Fruit fly (Drosophila melanogaster) whole organism, embryonic: ENCODE results near the gene MSBP.
A peak's percentile ranks its signal among the peaks of the same experiment; 100 is the strongest.

Source experiments
- Abd-B ChIP-seq: fragments of 200-800 bp; sonication (Bioruptor generic); optimal IDR thresholded peaks from 2 replicates; lab custom pipeline; 2018; ENCODE audit warnings: missing biosample characterization, mild to moderate bottlenecking, missing genetic modification characterization, moderate library complexity
- Adf1 ChIP-seq: fragments of 200-800 bp; sonication (Bioruptor generic); IDR thresholded peaks from 2 replicates; pipeline ENCODE4 v1.3.6; 2022; ENCODE audit warnings: missing biosample characterization, missing genetic modification characterization
- Aef1 ChIP-seq: fragments of 200-800 bp; sonication (Bioruptor generic); IDR thresholded peaks from 3 replicates; pipeline ENCODE4 v1.3.6; 2022; ENCODE audit warnings: missing biosample characterization, missing genetic modification characterization
- C15 ChIP-seq: fragments of 200-800 bp; sonication (Bioruptor generic); IDR thresholded peaks from 3 replicates; pipeline ENCODE4 v1.3.6; 2022; ENCODE audit warnings: missing biosample characterization, missing genetic modification characterization
- CG10147 ChIP-seq: fragments of 200-800 bp; sonication (Bioruptor generic); optimal IDR thresholded peaks from 2 replicates; lab custom pipeline; 2019; ENCODE audit warnings: missing biosample characterization, mild to moderate bottlenecking, missing genetic modification characterization, moderate library complexity
- CG10274 ChIP-seq: fragments of 200-800 bp; sonication (Bioruptor generic); optimal IDR thresholded peaks from 3 replicates; lab custom pipeline; 2017; ENCODE audit warnings: missing biosample characterization, mild to moderate bottlenecking, missing genetic modification characterization
- CG11093 ChIP-seq: fragments of 200-800 bp; sonication (Bioruptor generic); IDR thresholded peaks from 3 replicates; pipeline ENCODE4 v1.3.6; 2022; ENCODE audit warnings: missing biosample characterization, missing genetic modification characterization
- CG12071 ChIP-seq: fragments of 200-800 bp; sonication (Bioruptor generic); optimal IDR thresholded peaks from 3 replicates; lab custom pipeline; 2018; ENCODE audit warnings: missing biosample characterization, mild to moderate bottlenecking, missing genetic modification characterization
- CG12744 ChIP-seq: fragments of 200-800 bp; sonication (Bioruptor generic); optimal IDR thresholded peaks from 2 replicates; lab custom pipeline; 2016; ENCODE audit warnings: missing biosample characterization, missing genetic modification characterization
- CG14441 ChIP-seq: fragments of 200-800 bp; sonication (Bioruptor generic); IDR thresholded peaks from 2 replicates; pipeline ENCODE4 v1.3.6; 2022; ENCODE audit warnings: missing biosample characterization, missing genetic modification characterization
- CG15269 ChIP-seq: fragments of 200-800 bp; sonication (Bioruptor generic); optimal IDR thresholded peaks from 2 replicates; lab custom pipeline; 2018; ENCODE audit warnings: missing biosample characterization, mild to moderate bottlenecking, missing genetic modification characterization, moderate library complexity
- CG1602 ChIP-seq: fragments of 200-800 bp; sonication (Bioruptor generic); optimal IDR thresholded peaks from 3 replicates; lab custom pipeline; 2016; ENCODE audit warnings: missing biosample characterization, missing genetic modification characterization
- CG18599 ChIP-seq: fragments of 200-800 bp; sonication (Bioruptor generic); optimal IDR thresholded peaks from 3 replicates; lab custom pipeline; 2017; ENCODE audit warnings: missing biosample characterization, missing genetic modification characterization, mild to moderate bottlenecking, moderate library complexity, missing genetic modification reagents
- CG2889 ChIP-seq: fragments of 200-800 bp; sonication (Bioruptor generic); IDR thresholded peaks from 3 replicates; pipeline ENCODE4 v1.3.6; 2022; ENCODE audit warnings: missing biosample characterization, missing genetic modification characterization
- CG31388 ChIP-seq: fragments of 200-800 bp; sonication (Bioruptor generic); optimal IDR thresholded peaks from 2 replicates; lab custom pipeline; 2016; ENCODE audit warnings: missing biosample characterization, missing genetic modification characterization
- CG31441 ChIP-seq: fragments of 200-800 bp; sonication (Bioruptor generic); IDR thresholded peaks from 2 replicates; pipeline ENCODE4 v1.3.6; 2022; ENCODE audit warnings: missing biosample characterization, missing genetic modification characterization
- CG33213 ChIP-seq: fragments of 200-800 bp; sonication (Bioruptor generic); optimal IDR thresholded peaks from 3 replicates; lab custom pipeline; 2016; ENCODE audit warnings: missing biosample characterization, missing genetic modification characterization
- CG3838 ChIP-seq: fragments of 200-800 bp; sonication (Bioruptor generic); optimal IDR thresholded peaks from 3 replicates; lab custom pipeline; 2016; ENCODE audit warnings: missing biosample characterization, missing genetic modification characterization
- CG43689 ChIP-seq: fragments of 200-800 bp; sonication (Bioruptor generic); IDR thresholded peaks from 2 replicates; pipeline ENCODE4 v1.3.6; 2022; ENCODE audit warnings: missing biosample characterization, missing genetic modification characterization
- CG4854 ChIP-seq: fragments of 200-800 bp; sonication (Bioruptor generic); optimal IDR thresholded peaks from 2 replicates; lab custom pipeline; 2016; ENCODE audit warnings: missing biosample characterization, missing genetic modification characterization, inconsistent platforms
- CG7271 ChIP-seq: fragments of 200-800 bp; sonication (Bioruptor generic); optimal IDR thresholded peaks from 2 replicates; lab custom pipeline; 2018; ENCODE audit warnings: missing biosample characterization, mild to moderate bottlenecking, missing genetic modification characterization, moderate library complexity
- CG8290 ChIP-seq, 3 experiments: fragments of 200-800 bp; sonication (Bioruptor generic); optimal IDR thresholded peaks; 2 replicates each; lab custom pipeline; 2016 to 2019; ENCODE audit warnings: missing biosample characterization in 3 of 3, missing genetic modification characterization in 3 of 3, mild to moderate bottlenecking in 2 of 3, moderate library complexity in 1 of 3
- Camta ChIP-seq: fragments of 200-800 bp; sonication (Bioruptor generic); optimal IDR thresholded peaks from 2 replicates; lab custom pipeline; 2016; ENCODE audit warnings: missing biosample characterization, missing genetic modification characterization
- Dek ChIP-seq: fragments of 200-800 bp; sonication (Bioruptor generic); optimal IDR thresholded peaks from 3 replicates; lab custom pipeline; 2019; ENCODE audit warnings: missing biosample characterization, mild to moderate bottlenecking, missing genetic modification characterization, moderate library complexity
- Dip3 ChIP-seq: fragments of 200-800 bp; sonication (Bioruptor generic); optimal IDR thresholded peaks from 3 replicates; lab custom pipeline; 2016; ENCODE audit warnings: missing biosample characterization, missing genetic modification characterization
- Dll ChIP-seq: fragments of 200-800 bp; sonication (Bioruptor generic); IDR thresholded peaks from 4 replicates; pipeline ENCODE4 v1.3.6; 2022; ENCODE audit warnings: missing biosample characterization, missing genetic modification characterization; ENCODE audit not compliant: partially characterized antibody
- Doc3 ChIP-seq: fragments of 200-800 bp; sonication (Bioruptor generic); IDR thresholded peaks from 3 replicates; pipeline ENCODE4 v1.3.6; 2022; ENCODE audit warnings: missing biosample characterization, missing genetic modification characterization; ENCODE audit not compliant: partially characterized antibody
- Dref ChIP-seq: fragments of 200-800 bp; sonication (Bioruptor generic); IDR thresholded peaks from 2 replicates; pipeline ENCODE4 v1.3.6; 2022; ENCODE audit warnings: missing biosample characterization, missing genetic modification characterization
- E2f2 ChIP-seq: fragments of 200-800 bp; sonication (Bioruptor generic); IDR thresholded peaks from 2 replicates; pipeline ENCODE4 v1.3.6; 2022; ENCODE audit warnings: missing biosample characterization, missing genetic modification characterization
- Ets97D ChIP-seq: fragments of 200-800 bp; sonication (Bioruptor generic); optimal IDR thresholded peaks from 3 replicates; lab custom pipeline; 2016; ENCODE audit warnings: missing biosample characterization, missing genetic modification characterization
- Hmx ChIP-seq: fragments of 200-800 bp; sonication (Bioruptor generic); optimal IDR thresholded peaks from 2 replicates; lab custom pipeline; 2016; ENCODE audit warnings: missing biosample characterization, missing genetic modification characterization
- Kr ChIP-seq: fragments of 200-800 bp; sonication (Bioruptor generic); optimal IDR thresholded peaks from 2 replicates; lab custom pipeline; 2017; ENCODE audit warnings: missing biosample characterization, mild to moderate bottlenecking, missing genetic modification characterization
- Myb ChIP-seq: fragments of 200-800 bp; sonication (Bioruptor generic); optimal IDR thresholded peaks from 2 replicates; lab custom pipeline; 2016; ENCODE audit warnings: missing biosample characterization, missing genetic modification characterization
- NC2β ChIP-seq: fragments of 200-800 bp; sonication (Bioruptor generic); optimal IDR thresholded peaks from 2 replicates; lab custom pipeline; 2016; ENCODE audit warnings: missing biosample characterization, missing genetic modification characterization
- Poxn ChIP-seq: fragments of 200-800 bp; sonication (Bioruptor generic); IDR thresholded peaks from 2 replicates; pipeline ENCODE4 v1.3.6; 2022; ENCODE audit warnings: missing biosample characterization, missing genetic modification characterization
- Ptx1 ChIP-seq: fragments of 200-800 bp; sonication (Bioruptor generic); IDR thresholded peaks from 2 replicates; pipeline ENCODE4 v1.3.6; 2022; ENCODE audit warnings: missing biosample characterization, missing genetic modification characterization
- Sry-β ChIP-seq: fragments of 200-800 bp; sonication (Bioruptor generic); optimal IDR thresholded peaks from 2 replicates; lab custom pipeline; 2018; ENCODE audit warnings: missing biosample characterization, mild to moderate bottlenecking, missing genetic modification characterization, moderate library complexity
- TFAM ChIP-seq: fragments of 200-800 bp; sonication (Bioruptor generic); optimal IDR thresholded peaks from 2 replicates; lab custom pipeline; 2017; ENCODE audit warnings: missing biosample characterization, missing genetic modification characterization, inconsistent platforms
- amos ChIP-seq: fragments of 200-800 bp; sonication (Bioruptor generic); IDR thresholded peaks from 2 replicates; pipeline ENCODE4 v1.3.6; 2022; ENCODE audit warnings: missing biosample characterization, missing genetic modification characterization; ENCODE audit not compliant: partially characterized antibody
- az2 ChIP-seq: fragments of 200-800 bp; sonication (Bioruptor generic); optimal IDR thresholded peaks from 3 replicates; lab custom pipeline; 2016; ENCODE audit warnings: missing biosample characterization, missing genetic modification characterization
- cad ChIP-seq: fragments of >200 bp; optimal IDR thresholded peaks from 2 replicates; lab custom pipeline; 2017; ENCODE audit warnings: missing biosample characterization, missing genetic modification characterization
- crol ChIP-seq: fragments of 200-800 bp; sonication (Bioruptor generic); IDR thresholded peaks from 2 replicates; pipeline ENCODE4 v1.3.6; 2022; ENCODE audit warnings: missing biosample characterization, missing genetic modification characterization
- da ChIP-seq: fragments of 200-800 bp; sonication (Bioruptor generic); optimal IDR thresholded peaks from 2 replicates; lab custom pipeline; 2016; ENCODE audit warnings: missing biosample characterization, missing genetic modification characterization
- disco-r ChIP-seq: fragments of 200-800 bp; sonication (Bioruptor generic); optimal IDR thresholded peaks from 2 replicates; lab custom pipeline; 2016; ENCODE audit warnings: missing biosample characterization, missing genetic modification characterization
- gce ChIP-seq: fragments of 200-800 bp; sonication (Bioruptor generic); IDR thresholded peaks from 3 replicates; pipeline ENCODE4 v1.3.6; 2022; ENCODE audit warnings: missing biosample characterization, missing genetic modification characterization
- gsb-n ChIP-seq: fragments of 200-800 bp; sonication (Bioruptor generic); optimal IDR thresholded peaks from 3 replicates; lab custom pipeline; 2018; ENCODE audit warnings: missing biosample characterization, mild to moderate bottlenecking, missing genetic modification characterization
- hb ChIP-seq: fragments of 200-800 bp; sonication (Bioruptor generic); IDR thresholded peaks from 3 replicates; pipeline ENCODE4 v1.3.6; 2022; ENCODE audit warnings: missing biosample characterization, missing genetic modification characterization; ENCODE audit not compliant: partially characterized antibody
- jigr1 ChIP-seq: fragments of 200-800 bp; sonication (Bioruptor generic); IDR thresholded peaks from 3 replicates; pipeline ENCODE4 v1.3.6; 2022; ENCODE audit warnings: missing biosample characterization, missing genetic modification characterization
- p53 ChIP-seq: fragments of 200-800 bp; sonication (Bioruptor generic); optimal IDR thresholded peaks from 2 replicates; lab custom pipeline; 2016; ENCODE audit warnings: missing biosample characterization, missing genetic modification characterization
- peb ChIP-seq: fragments of 200-800 bp; sonication (Bioruptor generic); IDR thresholded peaks from 2 replicates; pipeline ENCODE4 v1.3.6; 2022; ENCODE audit warnings: missing biosample characterization, missing genetic modification characterization
- unpg ChIP-seq: fragments of 200-800 bp; sonication (Bioruptor generic); optimal IDR thresholded peaks from 3 replicates; lab custom pipeline; 2018; ENCODE audit warnings: missing biosample characterization, mild to moderate bottlenecking, missing genetic modification characterization, moderate library complexity
- zen2 ChIP-seq: fragments of 200-800 bp; sonication (Bioruptor generic); IDR thresholded peaks from 3 replicates; pipeline ENCODE4 v1.3.6; 2022; ENCODE audit warnings: missing biosample characterization, missing genetic modification characterization; ENCODE audit not compliant: partially characterized antibody

The MSBP gene

DNA sequence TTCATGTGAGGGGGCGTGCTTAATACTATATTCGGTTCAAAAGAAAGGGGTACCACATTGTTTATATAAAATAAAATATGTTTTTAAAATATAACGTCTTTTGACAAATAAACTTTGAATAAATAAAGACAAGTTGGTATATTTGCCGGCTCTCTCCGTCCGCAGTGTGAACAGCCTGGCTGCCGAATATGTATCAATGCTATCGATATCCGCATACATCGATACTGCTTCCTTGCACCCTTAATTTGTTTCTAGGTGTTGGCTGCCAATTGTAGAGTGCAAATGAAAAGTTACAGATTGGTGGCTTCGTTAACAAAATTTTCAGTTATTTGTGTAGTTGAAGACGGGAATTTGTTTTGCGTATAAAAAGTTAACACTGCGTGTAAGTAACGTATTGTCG is 30.0 kb downstream of the MSBP start, which contains the start of gene Gbeta13F (continued):
- TF ChIP-seq CG14441 (GFP tag; lab: Robert Waterston, UW) (peak; percentile 19; the same call in 1 of the 2 replicates), Dek (no peak), Poxn (GFP tag; lab: Robert Waterston, UW) (no peak), crol (GFP tag; lab: Robert Waterston, UW) (no peak), gce (GFP tag; lab: Robert Waterston, UW) (no peak), E2f2 (GFP tag; lab: Robert Waterston, UW) (peak; percentile 20; the same call in 1 of the 2 replicates), CG3838 (GFP tag; lab: Kevin White, UChicago) (no peak), unpg (GFP tag; lab: Kevin White, UChicago) (no peak), CG31441 (no peak), gsb-n (tag; lab: Kevin White, UChicago) (no peak), Ptx1 (peak; percentile 57), CG15269 (tag; lab: Kevin White, UChicago) (no peak), disco-r (GFP tag; lab: Kevin White, UChicago) (no peak), Aef1 (GFP tag; lab: Robert Waterston, UW) (no peak), cad (GFP tag; lab: Kevin White, UChicago) (no peak), p53 (GFP tag; lab: Kevin White, UChicago) (no peak), Camta (GFP tag; lab: Kevin White, UChicago) (no peak), CG12744 (no peak), TFAM (GFP tag; lab: Kevin White, UChicago) (no peak), CG12071 (GFP tag; lab: Kevin White, UChicago) (no peak), zen2 (GFP tag; lab: Robert Waterston, UW) (no peak), Dip3 (no peak), CG33213 (GFP tag; lab: Kevin White, UChicago) (no peak), az2 (GFP tag; lab: Kevin White, UChicago) (no peak), hb (GFP tag; lab: Robert Waterston, UW) (peak; percentile 52; the same call in 2 of the 3 replicates), Adf1 (GFP tag; lab: Robert Waterston, UW) (no peak), Doc3 (GFP tag; lab: Robert Waterston, UW) (0 out of 3 replicates have a peak, but pooled peaks have one; percentile 9), CG11093 (GFP tag; lab: Robert Waterston, UW) (no peak), CG31388 (GFP tag; lab: Kevin White, UChicago) (no peak), CG2889 (no peak), CG10274 (no peak), Sry-β (no peak), jigr1 (GFP tag; lab: Robert Waterston, UW) (no peak), Ets97D (GFP tag; lab: Kevin White, UChicago) (no peak), Hmx (GFP tag; lab: Kevin White, UChicago) (no peak), Abd-B (GFP tag; lab: Kevin White, UChicago) (no peak), CG43689 (no peak), Kr (GFP tag; lab: Kevin White, UChicago) (no peak), da (GFP tag; lab: Kevin White, UChicago) (no peak), CG8290 (GFP tag; optimal IDR thresholded peaks at IDR 0.05; lab: Kevin White, UChicago) (no peak), CG8290 (tag; optimal IDR thresholded peaks at IDR 0.05; lab: Kevin White, UChicago) (peak in 1 of 2 experiments; percentile 66), Dll (GFP tag; lab: Robert Waterston, UW) (peak; percentile 40; the same call in 1 of the 4 replicates), C15 (GFP tag; lab: Robert Waterston, UW) (no peak), CG4854 (no peak), Myb (no peak), CG18599 (GFP tag; lab: Kevin White, UChicago) (no peak), CG7271 (no peak), CG10147 (no peak), NC2β (GFP tag; lab: Kevin White, UChicago) (no peak), Dref (GFP tag; lab: Robert Waterston, UW) (peak; percentile 84), peb (GFP tag; lab: Robert Waterston, UW) (no peak), amos (GFP tag; lab: Robert Waterston, UW) (peak; percentile 78; the same call in 1 of the 2 replicates), CG1602 (GFP tag; lab: Kevin White, UChicago) (no peak)
